Worm (Caenorhabditis elegans) whole organism, L2 larva: ENCODE measurements around the gene fbxb-45.

Source experiments
- C34F6.9 ChIP-seq: fragments of 150-350 bp; optimal IDR thresholded peaks from 2 replicates; lab custom pipeline; 2014; ENCODE audit warnings: missing biosample characterization, missing genetic modification characterization
- Y55F3AM.14 ChIP-seq: fragments of 200-800 bp; sonication (Bioruptor generic); optimal IDR thresholded peaks from 2 replicates; lab custom pipeline; 2018; ENCODE audit warnings: mild to moderate bottlenecking, missing genetic modification characterization, missing compliant biosample characterization
- ZK546.5 ChIP-seq: sonication (generic microtip); optimal IDR thresholded peaks from 2 replicates; lab custom pipeline; 2017; ENCODE audit warnings: missing biosample characterization, missing genetic modification characterization
- alr-1 ChIP-seq: fragments of 150-350 bp; optimal IDR thresholded peaks from 2 replicates; lab custom pipeline; 2014; ENCODE audit warnings: missing biosample characterization, missing genetic modification characterization
- aly-2 ChIP-seq: fragments of 150-350 bp; optimal IDR thresholded peaks from 2 replicates; lab custom pipeline; 2014; ENCODE audit warnings: missing biosample characterization, missing genetic modification characterization
- blmp-1 ChIP-seq: sonication (generic microtip); optimal IDR thresholded peaks from 2 replicates; lab custom pipeline; 2017; ENCODE audit warnings: missing genetic modification characterization, mild to moderate bottlenecking, missing compliant biosample characterization, antibody characterized with exemption, moderate library complexity; ENCODE audit not compliant: insufficient read depth
- ceh-16 ChIP-seq: fragments of 150-350 bp; optimal IDR thresholded peaks from 2 replicates; lab custom pipeline; 2014; ENCODE audit warnings: missing biosample characterization, missing genetic modification characterization
- ceh-82 ChIP-seq: fragments of 150-350 bp; optimal IDR thresholded peaks from 2 replicates; lab custom pipeline; 2014; ENCODE audit warnings: missing biosample characterization, missing genetic modification characterization
- crh-2 ChIP-seq: sonication (generic microtip); optimal IDR thresholded peaks from 2 replicates; lab custom pipeline; 2017; ENCODE audit warnings: missing biosample characterization, missing genetic modification characterization
- dmd-4 ChIP-seq: sonication (generic microtip); optimal IDR thresholded peaks from 2 replicates; lab custom pipeline; 2017; ENCODE audit warnings: missing biosample characterization, missing genetic modification characterization
- fos-1 ChIP-seq: fragments of 150-350 bp; optimal IDR thresholded peaks from 2 replicates; lab custom pipeline; 2014; ENCODE audit warnings: missing biosample characterization, missing genetic modification characterization
- gmeb-1 ChIP-seq: fragments of 150-350 bp; optimal IDR thresholded peaks from 2 replicates; lab custom pipeline; 2014; ENCODE audit warnings: missing biosample characterization, missing genetic modification characterization
- lin-11 ChIP-seq: fragments of 150-350 bp; sonication (generic microtip); optimal IDR thresholded peaks from 2 replicates; lab custom pipeline; 2014; ENCODE audit warnings: missing biosample characterization, missing genetic modification characterization, inconsistent platforms, mixed read lengths
- lin-13 ChIP-seq: fragments of 150-350 bp; optimal IDR thresholded peaks from 2 replicates; lab custom pipeline; 2014; ENCODE audit warnings: missing biosample characterization, missing genetic modification reagents, missing genetic modification characterization
- lin-39 ChIP-seq: fragments of 150-350 bp; optimal IDR thresholded peaks from 2 replicates; lab custom pipeline; 2014; ENCODE audit warnings: missing biosample characterization, missing genetic modification reagents, missing genetic modification characterization
- lsy-2 ChIP-seq, 2 experiments: fragments of 150-350 bp in 1 of 2; sonication (generic microtip) in 1 of 2; optimal IDR thresholded peaks; 2 replicates each; lab custom pipeline; 2014 to 2017; ENCODE audit warnings: missing biosample characterization in 2 of 2, missing genetic modification characterization in 2 of 2
- mab-5 ChIP-seq: fragments of 150-350 bp; optimal IDR thresholded peaks from 2 replicates; lab custom pipeline; 2014; ENCODE audit warnings: missing biosample characterization, missing genetic modification characterization
- mbf-1 ChIP-seq: sonication (generic microtip); optimal IDR thresholded peaks from 2 replicates; lab custom pipeline; 2017; ENCODE audit warnings: missing biosample characterization, missing genetic modification characterization
- mdl-1 ChIP-seq, 2 experiments: fragments of 150-350 bp in 1 of 2; sonication (generic microtip) in 1 of 2; optimal IDR thresholded peaks; 2 replicates each; lab custom pipeline; 2017; ENCODE audit warnings: missing biosample characterization in 2 of 2, missing genetic modification characterization in 2 of 2
- nhr-10 ChIP-seq: sonication (generic microtip); optimal IDR thresholded peaks from 2 replicates; lab custom pipeline; 2017; ENCODE audit warnings: missing biosample characterization, missing genetic modification characterization
- nhr-12 ChIP-seq: fragments of 150-350 bp; optimal IDR thresholded peaks from 2 replicates; lab custom pipeline; 2014; ENCODE audit warnings: missing biosample characterization, missing genetic modification characterization
- nhr-129 ChIP-seq: fragments of 150-350 bp; optimal IDR thresholded peaks from 2 replicates; lab custom pipeline; 2014; ENCODE audit warnings: missing biosample characterization, missing genetic modification characterization
- nhr-21 ChIP-seq: fragments of 150-350 bp; optimal IDR thresholded peaks from 2 replicates; lab custom pipeline; 2014; ENCODE audit warnings: missing biosample characterization, missing genetic modification characterization
- nhr-23 ChIP-seq: fragments of 150-350 bp; optimal IDR thresholded peaks from 2 replicates; lab custom pipeline; 2014; ENCODE audit warnings: missing biosample characterization, missing genetic modification reagents, missing genetic modification characterization
- nhr-237 ChIP-seq: fragments of 150-350 bp; optimal IDR thresholded peaks from 2 replicates; lab custom pipeline; 2014; ENCODE audit warnings: missing biosample characterization, missing genetic modification characterization
- nhr-25 ChIP-seq: fragments of 150-350 bp; sonication (generic microtip); optimal IDR thresholded peaks from 3 replicates; lab custom pipeline; 2014; ENCODE audit warnings: missing biosample characterization, missing genetic modification characterization
- nhr-6 ChIP-seq: fragments of 150-350 bp; optimal IDR thresholded peaks from 2 replicates; lab custom pipeline; 2014; ENCODE audit warnings: missing biosample characterization, missing genetic modification characterization
- nhr-77 ChIP-seq: fragments of 150-350 bp; optimal IDR thresholded peaks from 2 replicates; lab custom pipeline; 2014; ENCODE audit warnings: missing biosample characterization, missing genetic modification characterization
- peb-1 ChIP-seq: fragments of 150-350 bp; optimal IDR thresholded peaks from 2 replicates; lab custom pipeline; 2014; ENCODE audit warnings: missing biosample characterization, missing genetic modification characterization
- sem-4 ChIP-seq: fragments of 150-350 bp; optimal IDR thresholded peaks from 2 replicates; lab custom pipeline; 2014; ENCODE audit warnings: missing biosample characterization, missing genetic modification reagents, missing genetic modification characterization
- skn-1 ChIP-seq: sonication (generic microtip); optimal IDR thresholded peaks from 2 replicates; lab custom pipeline; 2017; ENCODE audit warnings: missing biosample characterization, missing genetic modification characterization
- sma-3 ChIP-seq: sonication (generic microtip); optimal IDR thresholded peaks from 2 replicates; lab custom pipeline; 2016; ENCODE audit warnings: missing genetic modification reagents, missing genetic modification characterization, missing compliant biosample characterization
- sma-9 ChIP-seq, 2 experiments: fragments of 150-350 bp in 1 of 2; sonication (generic microtip) in 1 of 2; optimal IDR thresholded peaks; 2 replicates each; lab custom pipeline; 2014 to 2016; ENCODE audit warnings: missing genetic modification characterization in 2 of 2, mild to moderate bottlenecking in 1 of 2, missing biosample characterization in 1 of 2, missing compliant biosample characterization in 1 of 2, missing genetic modification reagents in 1 of 2, moderate library complexity in 1 of 2
- snpc-4 ChIP-seq: fragments of 150-350 bp; optimal IDR thresholded peaks from 2 replicates; lab custom pipeline; 2014; ENCODE audit warnings: missing biosample characterization, missing genetic modification characterization
- unc-39 ChIP-seq: fragments of 150-350 bp; optimal IDR thresholded peaks from 2 replicates; lab custom pipeline; 2014; ENCODE audit warnings: missing biosample characterization, missing genetic modification characterization
- unc-55 ChIP-seq: fragments of 150-350 bp; sonication (generic microtip); optimal IDR thresholded peaks from 3 replicates; lab custom pipeline; 2014; ENCODE audit warnings: missing biosample characterization, missing genetic modification reagents, missing genetic modification characterization
- unc-62 ChIP-seq: fragments of 150-350 bp; optimal IDR thresholded peaks from 2 replicates; lab custom pipeline; 2014; ENCODE audit warnings: missing biosample characterization, missing genetic modification reagents, missing genetic modification characterization
- zag-1 ChIP-seq: fragments of 150-350 bp; optimal IDR thresholded peaks from 2 replicates; lab custom pipeline; 2014; ENCODE audit warnings: missing biosample characterization, missing genetic modification characterization
- ztf-1 ChIP-seq: fragments of 200-800 bp; sonication (Bioruptor generic); conservative IDR thresholded peaks from 2 replicates; pipeline ENCODE4 v1.3.6; 2022; ENCODE audit warnings: missing genetic modification characterization, missing compliant biosample characterization
- ztf-4 ChIP-seq: fragments of 150-350 bp; optimal IDR thresholded peaks from 2 replicates; lab custom pipeline; 2014; ENCODE audit warnings: missing biosample characterization, missing genetic modification characterization

The fbxb-45 gene

ce11 chrII:1082859-1083258 lies 39.0 kb upstream of the fbxb-45 start, which contains the start of gene K02E7.1:
K02E7.1 (plus strand) TSS chrII:1083159.
- TF ChIP-seq peb-1 (tag; lab: Kevin White, UChicago) (no peak), zag-1 (tag; lab: Kevin White, UChicago) (no peak), unc-62 (no peak), ceh-82 (no peak), crh-2 (no peak), nhr-6 (no peak), blmp-1 (tag; lab: Kevin White, UChicago) (no peak), nhr-77 (tag; lab: Kevin White, UChicago) (no peak), ztf-4 (tag; lab: Kevin White, UChicago) (no peak), nhr-12 (tag; lab: Kevin White, UChicago) (no peak), ztf-1 (GFP tag; lab: Robert Waterston, UW) (no peak)

- TF ChIP-seq crh-2 (no peak), mbf-1 (no peak), ceh-82 (no peak), lsy-2 (tag; optimal IDR thresholded peaks at IDR 0.05; lab: Kevin White, UChicago) (no peak), ceh-16 (tag; lab: Kevin White, UChicago) (no peak), nhr-10 (tag; lab: Kevin White, UChicago) (no peak), unc-62 (no peak), aly-2 (tag; lab: Kevin White, UChicago) (no peak), skn-1 (tag; lab: Kevin White, UChicago) (no peak), alr-1 (tag; lab: Kevin White, UChicago) (no peak), nhr-77 (tag; lab: Kevin White, UChicago) (no peak), snpc-4 (tag; lab: Kevin White, UChicago) (no peak), zag-1 (tag; lab: Kevin White, UChicago) (no peak), mab-5 (no peak), lin-39 (tag; lab: Kevin White, UChicago) (no peak), Y55F3AM.14 (GFP tag; lab: Kevin White, UChicago) (no peak), fos-1 (tag; lab: Kevin White, UChicago) (no peak), nhr-21 (tag; lab: Kevin White, UChicago) (no peak)
These were observed 31.6 kb upstream of the fbxb-45 start, which contains the start of gene K02E7.11 for ce11 chrII:1075424-1075823. K02E7.11 (minus strand) TSS chrII:1075524.

ce11 chrII:1072106-1072505 lies 28.3 kb upstream of the fbxb-45 start, which contains the start of gene K02E7.4:
K02E7.4 (plus strand) TSS chrII:1072406.
- no peak for TF ChIP-seq skn-1 (tag; lab: Kevin White, UChicago)
- TF ChIP-seq nhr-6 = no peak
- TF ChIP-seq Y55F3AM.14 (GFP tag; lab: Kevin White, UChicago) = no peak
- no peak for TF ChIP-seq sma-9 (GFP tag; optimal IDR thresholded peaks at IDR 0.05; lab: Kevin White, UChicago)
- TF ChIP-seq sma-9 (tag; optimal IDR thresholded peaks at IDR 0.05; lab: Kevin White, UChicago) = no peak
- TF ChIP-seq nhr-25 (tag; lab: Kevin White, UChicago) = no peak
- TF ChIP-seq fos-1 (tag; lab: Kevin White, UChicago) = no peak
- no peak for TF ChIP-seq gmeb-1
- no peak for TF ChIP-seq nhr-237 (tag; lab: Kevin White, UChicago)
- TF ChIP-seq dmd-4 (tag; lab: Kevin White, UChicago) = no peak
- no peak for TF ChIP-seq lin-11
- no peak for TF ChIP-seq mdl-1 (tag; optimal IDR thresholded peaks at IDR 0.05; lab: Kevin White, UChicago)
- TF ChIP-seq blmp-1 (tag; lab: Kevin White, UChicago) = no peak
- no peak for TF ChIP-seq nhr-129 (tag; lab: Kevin White, UChicago)
- no peak for TF ChIP-seq peb-1 (tag; lab: Kevin White, UChicago)
- no peak for TF ChIP-seq lin-13
- no peak for TF ChIP-seq unc-62
- TF ChIP-seq nhr-23 (tag; lab: Kevin White, UChicago) = no peak

- no peak for TF ChIP-seq unc-39 (tag; lab: Kevin White, UChicago)
- no peak for TF ChIP-seq sma-3 (GFP tag; lab: Kevin White, UChicago)
- TF ChIP-seq sem-4 = no peak
- TF ChIP-seq ztf-1 (GFP tag; lab: Robert Waterston, UW) = no peak
- no peak for TF ChIP-seq nhr-77 (tag; lab: Kevin White, UChicago)
- TF ChIP-seq mab-5 = no peak
- no peak for TF ChIP-seq nhr-6
- no peak for TF ChIP-seq ceh-82
- no peak for TF ChIP-seq C34F6.9 (tag; lab: Kevin White, UChicago)
- TF ChIP-seq blmp-1 (tag; lab: Kevin White, UChicago) = no peak
- no peak for TF ChIP-seq ZK546.5 (tag; lab: Kevin White, UChicago)
- no peak for TF ChIP-seq lin-13
- TF ChIP-seq unc-55 = no peak
These were observed 27.6 kb upstream of the fbxb-45 start for ce11 chrII:1071432-1071831.
